Worm (Caenorhabditis elegans) whole organism, L4/young adult: ENCODE results near the gene C54D10.13.

Source experiments
- dao-5 ChIP-seq: sonication (generic microtip); optimal IDR thresholded peaks from 2 replicates; lab custom pipeline; 2016; ENCODE audit warnings: missing genotype, missing genetic modification characterization, moderate library complexity, missing compliant biosample characterization
- him-1 ChIP-seq: sonication (generic microtip); optimal IDR thresholded peaks from 2 replicates; lab custom pipeline; 2016; ENCODE audit warnings: missing genotype, missing genetic modification reagents, missing genetic modification characterization, missing compliant biosample characterization

DNA sequence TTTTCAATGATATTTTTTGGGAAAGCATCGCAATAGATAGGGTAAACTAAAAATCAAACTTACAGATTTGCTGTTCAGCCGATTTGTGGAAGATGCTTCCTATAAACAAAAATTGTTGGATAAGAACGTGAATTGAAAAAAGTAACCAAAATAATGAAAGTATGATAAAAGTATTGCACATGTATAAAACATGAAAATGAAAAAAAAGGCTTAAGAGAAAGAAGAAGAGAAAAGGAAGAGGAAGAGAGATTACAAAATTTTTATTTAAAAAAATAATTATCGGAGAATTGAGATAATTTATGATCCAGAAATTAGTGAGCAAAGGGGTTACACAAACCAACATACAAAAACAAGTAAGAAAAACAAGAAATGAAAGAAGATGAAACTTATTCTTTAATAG, 9.3 kb upstream of the C54D10.13 start, which contains the start of gene pals-37:
- no peak for TF ChIP-seq dao-5 (tag; lab: Kevin White, UChicago)
- TF ChIP-seq him-1 (tag; lab: Kevin White, UChicago), result no peak
